Worm (Caenorhabditis elegans) whole organism, early embryonic: ENCODE measurements around the gene clec-252.

Experiments used
- B0310.2 ChIP-seq: sonication (generic microtip); optimal IDR thresholded peaks from 2 replicates; lab custom pipeline; 2016; ENCODE audit warnings: mild to moderate bottlenecking, missing genetic modification characterization, missing compliant biosample characterization
- F13C5.2 ChIP-seq: sonication (generic microtip); optimal IDR thresholded peaks from 2 replicates; lab custom pipeline; 2017; ENCODE audit warnings: mild to moderate bottlenecking, missing genetic modification characterization, inconsistent platforms, missing compliant biosample characterization
- aly-1 ChIP-seq: sonication (generic microtip); optimal IDR thresholded peaks from 2 replicates; lab custom pipeline; 2016; ENCODE audit warnings: missing genetic modification characterization, missing compliant biosample characterization
- ama-1 ChIP-seq: fragments of 150-350 bp; optimal IDR thresholded peaks from 2 replicates; lab custom pipeline; 2014
- ceh-13 ChIP-seq: fragments of 200-800 bp; sonication (Bioruptor generic); optimal IDR thresholded peaks from 2 replicates; lab custom pipeline; 2018; ENCODE audit warnings: mild to moderate bottlenecking, missing genetic modification characterization, missing compliant biosample characterization
- ceh-36 ChIP-seq: sonication (generic microtip); optimal IDR thresholded peaks from 2 replicates; lab custom pipeline; 2016; ENCODE audit warnings: missing genetic modification characterization, inconsistent platforms, missing compliant biosample characterization
- ets-7 ChIP-seq: sonication (generic microtip); optimal IDR thresholded peaks from 2 replicates; lab custom pipeline; 2016; ENCODE audit warnings: missing genotype, missing genetic modification characterization, missing compliant biosample characterization
- flt-1 ChIP-seq: fragments of 200-800 bp; sonication (Bioruptor generic); IDR thresholded peaks from 2 replicates; pipeline ENCODE4 v1.3.6; 2022; ENCODE audit warnings: missing genetic modification characterization, missing compliant biosample characterization
- hmbx-1 ChIP-seq: sonication (generic microtip); optimal IDR thresholded peaks from 2 replicates; lab custom pipeline; 2016; ENCODE audit warnings: mild to moderate bottlenecking, missing genetic modification characterization, missing compliant biosample characterization
- hmg-4 ChIP-seq: fragments of 200-800 bp; sonication (Bioruptor generic); optimal IDR thresholded peaks from 2 replicates; lab custom pipeline; 2018; ENCODE audit warnings: mild to moderate bottlenecking, missing genetic modification characterization, missing compliant biosample characterization
- hnd-1 ChIP-seq: sonication (generic microtip); optimal IDR thresholded peaks from 2 replicates; lab custom pipeline; 2016; ENCODE audit warnings: missing genetic modification characterization, missing compliant biosample characterization
- pes-1 ChIP-seq: fragments of 200-800 bp; sonication (Bioruptor generic); IDR thresholded peaks from 2 replicates; pipeline ENCODE4 v1.3.6; 2022; ENCODE audit warnings: missing genetic modification reagents, missing genetic modification characterization, missing compliant biosample characterization
- scrt-1 ChIP-seq: fragments of 200-800 bp; sonication (Bioruptor generic); IDR thresholded peaks from 2 replicates; pipeline ENCODE4 v1.3.6; 2022; ENCODE audit warnings: missing genetic modification characterization, missing compliant biosample characterization
- sea-1 ChIP-seq: fragments of 200-800 bp; sonication (Bioruptor generic); conservative IDR thresholded peaks from 2 replicates; pipeline ENCODE4 v1.3.6; 2022; ENCODE audit warnings: missing genetic modification characterization, missing compliant biosample characterization
- tbx-11 ChIP-seq: fragments of 200-800 bp; sonication (Bioruptor generic); IDR thresholded peaks from 2 replicates; pipeline ENCODE4 v1.3.6; 2022; ENCODE audit warnings: missing genetic modification characterization, missing compliant biosample characterization
- tbx-37 ChIP-seq: fragments of 200-800 bp; sonication (Bioruptor generic); conservative IDR thresholded peaks from 2 replicates; pipeline ENCODE4 v1.3.6; 2022; ENCODE audit warnings: missing genetic modification reagents, missing genetic modification characterization, missing compliant biosample characterization
- tra-4 ChIP-seq: sonication (generic microtip); optimal IDR thresholded peaks from 2 replicates; lab custom pipeline; 2017; ENCODE audit warnings: missing genetic modification characterization, missing compliant biosample characterization

The clec-252 gene

DNA sequence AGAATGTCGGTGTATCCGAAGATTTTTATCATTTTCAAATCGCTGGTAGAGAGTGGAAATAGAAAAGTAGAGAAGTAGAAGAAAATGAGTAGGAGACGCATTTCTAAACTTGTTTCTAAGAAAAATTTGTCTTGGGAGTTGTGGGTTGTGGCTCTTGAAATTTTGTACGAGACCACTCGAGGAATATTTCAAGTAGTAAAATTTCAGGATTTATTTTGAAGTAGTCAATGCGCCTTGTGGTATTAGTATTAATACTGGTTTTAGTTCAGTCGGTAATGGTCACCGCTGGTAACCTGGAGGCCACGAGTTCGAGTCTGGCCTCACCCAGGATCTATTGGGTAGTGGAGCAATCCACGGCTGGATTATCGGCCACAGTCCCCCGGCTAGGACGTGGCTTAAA, at the start of gene clec-252:
clec-252 (minus strand) TSS at position 101 of the 400 bp plus-strand sequence.
- TF ChIP-seq ceh-36 (tag; lab: Kevin White, UChicago) (no peak), flt-1 (GFP tag; lab: Robert Waterston, UW) (no peak), scrt-1 (GFP tag; lab: Robert Waterston, UW) (no peak), sea-1 (no peak)

DNA sequence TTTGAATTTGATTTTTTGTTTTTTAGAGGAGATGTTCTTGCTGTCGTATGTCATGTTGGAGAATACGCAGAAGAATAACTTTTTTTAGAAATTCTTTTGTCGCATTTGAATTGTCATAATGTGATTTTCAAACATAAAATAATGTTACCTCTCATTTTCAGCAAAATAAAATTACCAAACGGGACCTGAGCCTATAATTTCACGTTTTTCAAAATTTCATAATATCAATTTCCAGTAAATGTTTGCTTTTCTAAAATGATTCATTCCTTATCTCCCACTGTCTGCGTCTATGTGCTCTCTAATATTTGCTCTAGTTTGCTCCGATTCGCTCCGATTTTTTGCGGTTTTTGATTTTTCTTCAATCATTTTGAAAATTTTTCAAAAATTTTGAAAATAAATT, 42.0 kb upstream of the clec-252 start, which contains the start of gene nhr-231:
nhr-231 (plus strand) TSS at position 301 of the 400 bp plus-strand sequence.
- TF ChIP-seq ets-7 (tag; lab: Kevin White, UChicago), result no peak
- TF ChIP-seq aly-1 (tag; lab: Kevin White, UChicago), result no peak
- no peak for TF ChIP-seq flt-1 (GFP tag; lab: Robert Waterston, UW)
- no peak for TF ChIP-seq ceh-36 (tag; lab: Kevin White, UChicago)
- TF ChIP-seq pes-1, result no peak
- no peak for TF ChIP-seq B0310.2 (tag; lab: Kevin White, UChicago)
- TF ChIP-seq hmg-4, result no peak
- TF ChIP-seq ama-1 (lab: Kevin White, UChicago), result no peak
- TF ChIP-seq hmbx-1, result no peak
- TF ChIP-seq scrt-1 (GFP tag; lab: Robert Waterston, UW), result no peak
- no peak for TF ChIP-seq F13C5.2 (tag; lab: Kevin White, UChicago)
- TF ChIP-seq hnd-1 (tag; lab: Kevin White, UChicago), result no peak
- no peak for TF ChIP-seq sea-1
- no peak for TF ChIP-seq tra-4
- no peak for TF ChIP-seq tbx-37 (GFP tag; lab: Robert Waterston, UW)
- no peak for TF ChIP-seq ceh-13 (GFP tag; lab: Kevin White, UChicago)
- no peak for TF ChIP-seq tbx-11 (GFP tag; lab: Robert Waterston, UW)

DNA sequence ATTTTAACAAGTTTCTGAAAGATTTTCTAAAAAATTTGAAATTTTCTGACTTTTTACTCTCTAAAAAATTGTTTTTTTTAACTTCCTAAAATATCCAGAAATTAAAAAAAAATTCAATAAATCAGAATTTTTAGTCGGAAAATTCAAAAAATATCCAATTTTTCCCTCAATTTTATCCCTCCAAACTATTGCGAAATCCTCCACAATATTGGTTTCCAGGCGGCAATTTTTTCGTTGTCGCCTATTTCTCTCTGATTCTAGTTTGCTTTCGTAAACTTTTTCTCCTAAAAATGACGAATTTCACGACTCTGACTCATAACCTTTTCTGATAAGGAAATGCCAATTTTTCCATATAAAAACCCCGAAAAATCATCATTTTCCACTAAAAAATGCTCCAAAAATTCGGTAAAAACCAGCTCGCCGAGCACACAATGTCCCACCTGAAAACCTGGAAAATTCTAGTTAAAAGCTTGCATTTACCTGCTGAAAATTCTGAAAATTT, 38.8 kb upstream of the clec-252 start, which contains the start of gene Y17D7B.2:
Y17D7B.2 (plus strand) TSS at position 323 of the 502 bp plus-strand sequence.
- TF ChIP-seq hmg-4 (no peak), scrt-1 (GFP tag; lab: Robert Waterston, UW) (no peak), hmbx-1 (no peak), ama-1 (lab: Kevin White, UChicago) (no peak), hnd-1 (tag; lab: Kevin White, UChicago) (no peak), aly-1 (tag; lab: Kevin White, UChicago) (no peak), F13C5.2 (tag; lab: Kevin White, UChicago) (no peak), ets-7 (tag; lab: Kevin White, UChicago) (no peak), flt-1 (GFP tag; lab: Robert Waterston, UW) (no peak), tra-4 (no peak), B0310.2 (tag; lab: Kevin White, UChicago) (no peak), ceh-13 (GFP tag; lab: Kevin White, UChicago) (no peak), sea-1 (no peak), tbx-37 (GFP tag; lab: Robert Waterston, UW) (no peak), ceh-36 (tag; lab: Kevin White, UChicago) (no peak)

DNA sequence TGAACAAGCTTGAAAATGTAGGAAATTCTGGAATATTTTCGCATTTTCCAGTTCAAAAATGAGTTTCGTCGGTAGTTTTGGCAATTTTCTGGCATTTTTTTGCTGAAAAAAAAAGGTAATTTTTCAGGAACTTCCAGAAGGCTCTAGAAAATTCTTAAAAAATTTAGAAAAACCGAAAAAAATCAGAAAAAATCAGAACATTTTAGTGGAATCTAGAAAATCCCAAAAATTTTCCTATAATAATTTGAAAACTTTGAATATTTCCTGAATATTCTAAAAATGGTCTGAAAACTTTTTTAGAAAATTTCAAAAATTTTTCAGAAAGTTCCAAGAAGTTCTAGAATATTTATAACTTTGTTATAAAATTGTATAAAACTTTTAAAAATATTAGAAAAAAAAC, 38.1 kb upstream of the clec-252 start, which contains the start of gene Y17D7B.3:
Y17D7B.3 (minus strand) TSS at position 101 of the 400 bp plus-strand sequence.
- TF ChIP-seq tbx-37 (GFP tag; lab: Robert Waterston, UW) (no peak), pes-1 (no peak), B0310.2 (tag; lab: Kevin White, UChicago) (no peak), ceh-13 (GFP tag; lab: Kevin White, UChicago) (no peak), tra-4 (no peak), hnd-1 (tag; lab: Kevin White, UChicago) (no peak), hmg-4 (no peak)

DNA sequence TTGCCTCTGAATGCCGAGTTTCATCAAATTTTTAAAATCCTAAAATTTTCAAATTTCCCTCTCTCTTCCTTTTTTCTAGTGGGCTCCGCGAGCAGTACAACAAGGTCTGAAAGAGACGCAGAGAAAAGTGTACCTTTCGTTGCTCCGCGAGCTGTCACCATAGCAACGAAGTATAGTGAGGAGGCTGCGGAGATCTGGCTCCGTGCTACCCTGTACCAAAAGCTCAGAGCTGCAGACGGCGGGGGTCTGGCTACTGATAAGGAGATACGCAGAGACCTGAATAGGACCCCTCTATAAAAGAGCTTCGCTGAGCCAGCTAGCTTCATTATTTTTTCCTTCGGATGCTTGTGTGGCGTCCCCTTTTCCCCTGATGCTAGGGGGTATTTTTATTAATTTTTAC, 34.8 kb upstream of the clec-252 start, which contains the start of gene Y17D7B.10:
Y17D7B.10 (plus strand) TSS at position 243 of the 400 bp plus-strand sequence.
- TF ChIP-seq hmg-4 (no peak), hnd-1 (tag; lab: Kevin White, UChicago) (no peak), pes-1 (no peak), sea-1 (no peak), ama-1 (lab: Kevin White, UChicago) (no peak), tra-4 (no peak), aly-1 (tag; lab: Kevin White, UChicago) (no peak), scrt-1 (GFP tag; lab: Robert Waterston, UW) (no peak), F13C5.2 (tag; lab: Kevin White, UChicago) (no peak), ceh-13 (GFP tag; lab: Kevin White, UChicago) (no peak), tbx-37 (GFP tag; lab: Robert Waterston, UW) (no peak), tbx-11 (GFP tag; lab: Robert Waterston, UW) (no peak), ets-7 (tag; lab: Kevin White, UChicago) (no peak), ceh-36 (tag; lab: Kevin White, UChicago) (no peak), B0310.2 (tag; lab: Kevin White, UChicago) (no peak), hmbx-1 (no peak), flt-1 (GFP tag; lab: Robert Waterston, UW) (no peak)

DNA sequence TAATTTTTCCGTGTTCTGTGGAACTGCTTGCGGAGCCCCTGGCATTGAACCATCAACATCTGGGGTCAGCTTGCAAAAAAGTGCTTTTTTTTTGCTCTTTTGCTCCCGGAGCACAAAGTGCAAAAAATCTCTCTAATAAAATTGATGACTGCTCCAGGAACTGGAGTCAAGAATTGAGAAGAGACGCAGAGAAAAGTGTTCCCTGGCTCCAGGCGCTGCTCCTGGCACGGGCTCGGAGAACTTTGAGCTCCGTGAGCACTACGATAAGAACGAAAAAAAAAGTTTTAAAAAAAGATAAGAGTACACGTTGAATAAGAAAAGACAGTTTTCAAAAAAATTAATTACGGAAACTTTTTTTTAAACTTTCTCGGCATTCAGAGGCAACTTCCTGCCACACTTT, 34.1 kb upstream of the clec-252 start:
- TF ChIP-seq ets-7 (tag; lab: Kevin White, UChicago) (no peak), tbx-37 (GFP tag; lab: Robert Waterston, UW) (no peak), aly-1 (tag; lab: Kevin White, UChicago) (no peak), ceh-13 (GFP tag; lab: Kevin White, UChicago) (no peak), pes-1 (no peak), F13C5.2 (tag; lab: Kevin White, UChicago) (no peak), tbx-11 (GFP tag; lab: Robert Waterston, UW) (no peak), hmbx-1 (no peak), tra-4 (no peak)

DNA sequence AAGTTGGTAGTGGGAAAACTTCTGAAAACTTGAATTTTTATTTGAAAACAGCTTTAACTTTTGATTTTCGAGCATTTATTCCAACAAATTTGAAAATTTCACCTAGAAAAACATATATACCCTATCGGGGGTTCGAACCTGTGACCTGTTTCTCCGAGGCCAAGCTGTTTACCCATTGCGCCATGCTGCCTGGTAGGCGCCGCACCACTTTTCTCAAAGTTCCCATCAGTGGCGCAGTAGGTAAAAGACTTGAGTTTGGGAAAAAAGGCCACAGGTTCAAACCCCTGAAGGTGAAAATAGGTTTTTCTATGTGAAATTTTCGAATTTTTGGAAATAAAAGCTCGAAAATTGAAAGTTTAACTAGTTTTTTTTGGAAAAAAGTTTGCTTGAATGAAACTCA, 32.0 kb upstream of the clec-252 start:
- TF ChIP-seq hmg-4, result no peak
- no peak for TF ChIP-seq ceh-13 (GFP tag; lab: Kevin White, UChicago)
- TF ChIP-seq hmbx-1, result no peak
- no peak for TF ChIP-seq ama-1 (lab: Kevin White, UChicago)
- TF ChIP-seq sea-1, result no peak
- TF ChIP-seq B0310.2 (tag; lab: Kevin White, UChicago), result no peak
- TF ChIP-seq aly-1 (tag; lab: Kevin White, UChicago), result no peak
